Fruit fly (Drosophila melanogaster): ENCODE measurements around the gene CG7781.

Gene CG7781

DNA sequence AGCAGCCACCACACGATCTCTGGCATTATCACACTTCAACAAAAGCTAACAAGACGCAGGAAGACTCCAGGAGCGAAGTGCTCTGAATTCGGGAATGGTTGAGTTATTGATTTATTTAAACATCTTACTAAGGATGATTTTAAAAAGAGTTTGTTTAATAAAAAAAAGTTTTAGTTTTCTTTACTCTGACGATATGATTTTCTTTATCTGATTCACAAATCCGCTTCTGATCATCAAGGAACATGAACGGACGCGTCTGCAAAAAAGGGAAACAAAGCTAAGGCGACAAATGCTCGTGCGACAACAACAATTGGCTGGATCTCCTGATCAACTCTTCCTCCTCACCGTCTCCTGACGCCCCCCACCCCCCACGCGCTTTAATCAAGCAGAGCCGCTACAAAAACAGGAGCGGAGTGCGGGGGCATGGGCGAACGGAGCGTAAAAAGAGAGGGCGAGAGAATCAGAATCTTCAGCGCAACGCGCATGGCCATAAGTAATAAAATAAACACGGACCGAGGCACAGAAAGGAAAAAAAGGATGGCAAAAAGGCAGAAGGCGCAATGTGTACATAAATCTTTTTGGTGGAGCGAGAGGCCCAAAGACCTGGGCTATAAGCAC is 25.9 kb downstream of the CG7781 start (continued):
- peak; percentile 91 for TF ChIP-seq CG9139 (GFP tag; optimal IDR thresholded peaks at IDR 0.05)
- 0 out of 2 replicates have a peak, but pooled peaks have one; percentile 35 for TF ChIP-seq CG11294 (GFP tag; IDR thresholded peaks at IDR 0.05)
- peak; percentile 18 for TF ChIP-seq fkh (GFP tag; optimal IDR thresholded peaks at IDR 0.05)
- TF ChIP-seq Eip93F (GFP tag; optimal IDR thresholded peaks at IDR 0.05): peak; percentile 37
- TF ChIP-seq CG10669 (GFP tag; optimal IDR thresholded peaks at IDR 0.05): peak; percentile 87
- no peak for TF ChIP-seq CG32006 (GFP tag; optimal IDR thresholded peaks at IDR 0.05)
- TF ChIP-seq Ets21C (GFP tag; optimal IDR thresholded peaks at IDR 0.05): peak; percentile 86
- TF ChIP-seq Met (GFP tag; optimal IDR thresholded peaks at IDR 0.05): peak; percentile 95
- peak; percentile 74 for TF ChIP-seq CG1621 (tag; optimal IDR thresholded peaks at IDR 0.05)
- peak; percentile 89 for TF ChIP-seq Smox (GFP tag; optimal IDR thresholded peaks at IDR 0.05)
- TF ChIP-seq topi (GFP tag; optimal IDR thresholded peaks at IDR 0.05): peak; percentile 94
- peak; percentile 93 to 95 for TF ChIP-seq ss (GFP tag; optimal IDR thresholded peaks at IDR 0.05)
- TF ChIP-seq achi (GFP tag; optimal IDR thresholded peaks at IDR 0.05): peak; percentile 87
- peak; percentile 89 for TF ChIP-seq Eip75B (GFP tag; optimal IDR thresholded peaks at IDR 0.05)
- no peak for TF ChIP-seq dac (GFP tag; optimal IDR thresholded peaks at IDR 0.05)
- peak; percentile 89 for TF ChIP-seq spab (GFP tag; optimal IDR thresholded peaks at IDR 0.05)
- TF ChIP-seq CG6163 (GFP tag; IDR thresholded peaks at IDR 0.05): peak; percentile 56; the same call in 1 of the 3 replicates
- TF ChIP-seq CG15336 (GFP tag; IDR thresholded peaks at IDR 0.05): peak; percentile 58
- TF ChIP-seq CG6808 (GFP tag; optimal IDR thresholded peaks at IDR 0.05): peak; percentile 95
- TF ChIP-seq Sox14 (GFP tag; optimal IDR thresholded peaks at IDR 0.05): peak; percentile 94
- TF ChIP-seq CG31627 (GFP tag; optimal IDR thresholded peaks at IDR 0.05): peak; percentile 86
- TF ChIP-seq salr (GFP tag; optimal IDR thresholded peaks at IDR 0.05): peak; percentile 60 to 70
- TF ChIP-seq CG8632 (GFP tag; optimal IDR thresholded peaks at IDR 0.05): peak; percentile 73
- TF ChIP-seq Lpt (GFP tag; optimal IDR thresholded peaks at IDR 0.05): peak; percentile 49
- TF ChIP-seq acj6 (GFP tag; optimal IDR thresholded peaks at IDR 0.05): peak; percentile 65
- peak; percentile 82 for TF ChIP-seq net (GFP tag; optimal IDR thresholded peaks at IDR 0.05)
- peak; percentile 82 for TF ChIP-seq CG6792 (GFP tag; optimal IDR thresholded peaks at IDR 0.05)

DNA sequence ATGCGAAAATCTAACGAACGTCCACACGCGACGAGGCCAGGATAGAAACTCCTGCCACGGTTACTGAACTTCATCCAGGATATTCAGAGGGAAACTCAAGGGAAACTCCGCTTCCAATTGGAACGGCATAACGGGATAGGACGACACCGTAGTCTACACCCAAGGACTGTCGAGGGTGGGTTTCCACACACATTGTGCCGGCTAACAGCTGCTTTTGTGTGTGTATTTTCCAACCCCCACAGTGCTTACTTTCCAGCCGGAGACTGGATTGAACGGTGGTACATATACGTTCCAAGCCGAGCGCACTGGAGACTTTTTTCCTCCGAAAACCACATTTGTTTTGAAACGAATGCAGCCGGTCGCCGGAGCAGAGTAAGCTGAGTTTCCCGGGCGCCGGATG is 28.1 kb downstream of the CG7781 start:
- no peak for TF ChIP-seq salr (GFP tag; optimal IDR thresholded peaks at IDR 0.05)
- no peak for TF ChIP-seq vri (GFP tag; optimal IDR thresholded peaks at IDR 0.05)
- no peak for TF ChIP-seq CG31627 (GFP tag; optimal IDR thresholded peaks at IDR 0.05)
- TF ChIP-seq Sox102F (GFP tag; optimal IDR thresholded peaks at IDR 0.05): no peak
- no peak for TF ChIP-seq CG11902 (GFP tag; optimal IDR thresholded peaks at IDR 0.05)
- TF ChIP-seq CG6854 (GFP tag; optimal IDR thresholded peaks at IDR 0.05): no peak
- TF ChIP-seq svp (GFP tag): no peak
- TF ChIP-seq CG6808 (GFP tag; optimal IDR thresholded peaks at IDR 0.05): no peak
- no peak for TF ChIP-seq eg (GFP tag; IDR thresholded peaks at IDR 0.05)
- TF ChIP-seq CG7368 (GFP tag; optimal IDR thresholded peaks at IDR 0.05): no peak
- no peak for TF ChIP-seq CG9139 (GFP tag; optimal IDR thresholded peaks at IDR 0.05)
- TF ChIP-seq pdm3 (GFP tag; optimal IDR thresholded peaks at IDR 0.05): no peak
- TF ChIP-seq ss (GFP tag; optimal IDR thresholded peaks at IDR 0.05): no peak
- no peak for TF ChIP-seq Ets21C (GFP tag; optimal IDR thresholded peaks at IDR 0.05)
- no peak for TF ChIP-seq CG8632 (GFP tag; optimal IDR thresholded peaks at IDR 0.05)
- TF ChIP-seq CG10631 (GFP tag; optimal IDR thresholded peaks at IDR 0.05): no peak
- TF ChIP-seq Eip93F (GFP tag; optimal IDR thresholded peaks at IDR 0.05): no peak

DNA sequence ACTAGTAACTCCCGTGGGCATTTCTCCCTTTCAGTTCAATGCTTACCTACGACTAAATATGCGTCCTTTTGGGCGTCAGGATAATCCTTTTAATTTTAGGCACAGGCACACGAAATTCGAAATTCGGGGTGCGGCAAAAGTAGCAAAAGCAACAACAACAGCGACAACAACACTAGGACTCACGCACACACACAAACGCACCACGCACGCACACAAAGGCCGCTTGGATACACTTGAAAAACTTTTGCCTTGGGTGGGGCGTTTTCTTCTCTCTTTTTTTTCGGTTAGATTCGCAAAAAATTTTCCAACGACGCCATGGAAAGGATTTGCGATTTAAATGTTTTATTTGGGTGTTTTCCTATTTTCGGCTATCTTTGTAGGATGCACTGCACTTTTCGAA is 28.8 kb downstream of the CG7781 start:
- TF ChIP-seq Eip78C (GFP tag): peak; percentile 23
- TF ChIP-seq CG6792 (GFP tag; optimal IDR thresholded peaks at IDR 0.05): no peak
- no peak for TF ChIP-seq pdm3 (GFP tag; optimal IDR thresholded peaks at IDR 0.05)

Data from whole organism, prepupa.